Worm (Caenorhabditis elegans) whole organism, L4 larva: Measurements from ENCODE around the gene C28C12.12.

Source experiments
- F26F4.8 ChIP-seq: fragments of 200-800 bp; sonication (Bioruptor generic); conservative IDR thresholded peaks from 2 replicates; pipeline ENCODE4 v1.3.6; 2022; ENCODE audit warnings: missing genetic modification characterization, missing compliant biosample characterization
- F44E2.7 ChIP-seq: fragments of 200-800 bp; sonication (Bioruptor generic); IDR thresholded peaks from 2 replicates; pipeline ENCODE4 v2.1.2; 2022; ENCODE audit warnings: missing genetic modification characterization, missing compliant biosample characterization
- F49E8.2 ChIP-seq: sonication (generic microtip); optimal IDR thresholded peaks from 2 replicates; lab custom pipeline; 2016; ENCODE audit warnings: missing compliant biosample characterization, mild to moderate bottlenecking, missing genetic modification characterization, borderline replicate concordance
- T20F7.1 ChIP-seq: fragments of 200-800 bp; sonication (Bioruptor generic); optimal IDR thresholded peaks from 2 replicates; lab custom pipeline; 2018; ENCODE audit warnings: mild to moderate bottlenecking, missing genetic modification characterization, missing compliant biosample characterization
- Y75B8A.6 ChIP-seq: fragments of 200-800 bp; sonication (Bioruptor generic); IDR thresholded peaks from 2 replicates; pipeline ENCODE4 v1.3.6; 2022; ENCODE audit warnings: missing genetic modification reagents, missing genetic modification characterization, missing compliant biosample characterization
- aha-1 ChIP-seq: fragments of 150-350 bp; peaks from one replicate; lab custom pipeline; 2014; ENCODE audit warnings: missing biosample characterization, missing genetic modification characterization
- aly-2 ChIP-seq: sonication (generic microtip); optimal IDR thresholded peaks from 2 replicates; lab custom pipeline; 2018; ENCODE audit warnings: missing biosample characterization, missing genetic modification characterization
- arid-1 ChIP-seq: fragments of 200-800 bp; sonication (Bioruptor generic); conservative IDR thresholded peaks from 2 replicates; pipeline ENCODE4 v1.3.6; 2022; ENCODE audit warnings: missing genetic modification reagents, missing genetic modification characterization, missing compliant biosample characterization
- ceh-62 ChIP-seq: sonication (generic microtip); optimal IDR thresholded peaks from 2 replicates; lab custom pipeline; 2017; ENCODE audit warnings: missing biosample characterization, missing genetic modification characterization
- cey-2 ChIP-seq: sonication (generic microtip); optimal IDR thresholded peaks from 3 replicates; lab custom pipeline; 2017; ENCODE audit warnings: missing genetic modification characterization, mild to moderate bottlenecking, missing compliant biosample characterization, antibody characterized with exemption, borderline replicate concordance; ENCODE audit not compliant: insufficient read depth
- ctbp-1 ChIP-seq: fragments of 200-800 bp; sonication (Bioruptor generic); IDR thresholded peaks from 2 replicates; pipeline ENCODE4 v1.3.6; 2022; ENCODE audit warnings: missing genetic modification reagents, missing genetic modification characterization, missing compliant biosample characterization
- daf-8 ChIP-seq: fragments of 200-800 bp; sonication (Bioruptor generic); IDR thresholded peaks from 2 replicates; pipeline ENCODE4 v1.3.6; 2022; ENCODE audit warnings: missing genetic modification characterization, missing compliant biosample characterization
- dmd-6 ChIP-seq: fragments of 200-800 bp; sonication (Bioruptor generic); IDR thresholded peaks from 2 replicates; pipeline ENCODE4 v1.3.6; 2022; ENCODE audit warnings: missing genetic modification reagents, missing genetic modification characterization, missing compliant biosample characterization
- duxl-1 ChIP-seq: sonication (generic microtip); optimal IDR thresholded peaks from 2 replicates; lab custom pipeline; 2016; ENCODE audit warnings: mild to moderate bottlenecking, missing genetic modification characterization, moderate library complexity, missing compliant biosample characterization; ENCODE audit not compliant: poor library complexity
- dve-1 ChIP-seq: sonication (generic microtip); optimal IDR thresholded peaks from 2 replicates; lab custom pipeline; 2017; ENCODE audit warnings: antibody characterized with exemption, mild to moderate bottlenecking, missing genetic modification characterization, missing compliant biosample characterization; ENCODE audit not compliant: insufficient read depth
- egl-43 ChIP-seq: fragments of 200-800 bp; sonication (Bioruptor generic); IDR thresholded peaks from 2 replicates; pipeline ENCODE4 v1.3.6; 2022; ENCODE audit warnings: missing genetic modification reagents, missing genetic modification characterization, missing compliant biosample characterization
- fos-1 ChIP-seq: fragments of 150-350 bp; optimal IDR thresholded peaks from 2 replicates; lab custom pipeline; 2014; ENCODE audit warnings: missing biosample characterization, missing genetic modification characterization
- gei-8 ChIP-seq: fragments of 200-800 bp; sonication (Bioruptor generic); optimal IDR thresholded peaks from 2 replicates; lab custom pipeline; 2018; ENCODE audit warnings: mild to moderate bottlenecking, missing genetic modification characterization, missing compliant biosample characterization
- hif-1 ChIP-seq, 2 experiments: sonication (generic microtip); optimal IDR thresholded peaks; 2 replicates each; lab custom pipeline; 2016 to 2017; ENCODE audit warnings: missing compliant biosample characterization in 2 of 2, missing genetic modification characterization in 2 of 2, missing genetic modification reagents in 2 of 2, missing genotype in 2 of 2, mild to moderate bottlenecking in 1 of 2
- hlh-30 ChIP-seq: sonication (generic microtip); optimal IDR thresholded peaks from 2 replicates; lab custom pipeline; 2017; ENCODE audit warnings: antibody characterized with exemption, mild to moderate bottlenecking, missing genetic modification characterization, missing compliant biosample characterization; ENCODE audit not compliant: insufficient read depth
- hmg-1.1 ChIP-seq: fragments of 200-800 bp; sonication (Bioruptor generic); IDR thresholded peaks from 2 replicates; pipeline ENCODE4 v1.3.6; 2022; ENCODE audit warnings: missing genetic modification reagents, missing genetic modification characterization, missing compliant biosample characterization
- lim-7 ChIP-seq: fragments of 200-800 bp; sonication (Bioruptor generic); IDR thresholded peaks from 2 replicates; pipeline ENCODE4 v1.3.6; 2022; ENCODE audit warnings: missing genetic modification characterization, missing compliant biosample characterization
- lin-15B ChIP-seq: fragments of 150-350 bp; sonication (generic microtip); optimal IDR thresholded peaks from 3 replicates; lab custom pipeline; 2014; ENCODE audit warnings: missing biosample characterization, missing genetic modification characterization
- lin-29 ChIP-seq: fragments of 200-800 bp; sonication (Bioruptor generic); IDR thresholded peaks from 2 replicates; pipeline ENCODE4 v1.3.6; 2022; ENCODE audit warnings: missing genetic modification reagents, missing genetic modification characterization, missing compliant biosample characterization
- lin-38 ChIP-seq: fragments of 200-800 bp; sonication (Bioruptor generic); IDR thresholded peaks from 2 replicates; pipeline ENCODE4 v1.3.6; 2022; ENCODE audit warnings: missing genetic modification reagents, missing genetic modification characterization, missing compliant biosample characterization
- lir-3 ChIP-seq: sonication (generic microtip); optimal IDR thresholded peaks from 2 replicates; lab custom pipeline; 2016; ENCODE audit warnings: mild to moderate bottlenecking, missing genetic modification characterization, missing compliant biosample characterization
- madf-9 ChIP-seq: fragments of 200-800 bp; sonication (Bioruptor generic); conservative IDR thresholded peaks from 2 replicates; pipeline ENCODE4 v1.3.6; 2022; ENCODE audit warnings: missing genetic modification reagents, missing genetic modification characterization, missing compliant biosample characterization
- mdt-29 ChIP-seq: fragments of 200-800 bp; sonication (Bioruptor generic); IDR thresholded peaks from 2 replicates; pipeline ENCODE4 v1.3.6; 2022; ENCODE audit warnings: missing genetic modification reagents, missing genetic modification characterization, missing compliant biosample characterization
- mxl-2 ChIP-seq: fragments of 200-800 bp; sonication (Bioruptor generic); conservative IDR thresholded peaks from 2 replicates; pipeline ENCODE4 v1.3.6; 2022; ENCODE audit warnings: missing genetic modification reagents, missing genetic modification characterization, missing compliant biosample characterization
- nhr-42 ChIP-seq: fragments of 200-800 bp; sonication (Bioruptor generic); IDR thresholded peaks from 2 replicates; pipeline ENCODE4 v1.3.6; 2022; ENCODE audit warnings: missing genetic modification characterization, missing compliant biosample characterization
- nhr-6 ChIP-seq: fragments of 150-350 bp; optimal IDR thresholded peaks from 2 replicates; lab custom pipeline; 2014; ENCODE audit warnings: missing biosample characterization, missing genetic modification characterization
- pha-4 ChIP-seq, 2 experiments: fragments of 150-350 bp in 1 of 2; fragments of 200-800 bp in 1 of 2; sonication (Bioruptor generic) in 1 of 2; IDR thresholded peaks in 1 of 2; optimal IDR thresholded peaks in 1 of 2; 2 replicates each; pipeline versions ENCODE4 v1.3.6 to Lab custom; 2014 to 2022; ENCODE audit warnings: missing genetic modification characterization in 2 of 2, missing genetic modification reagents in 2 of 2, missing biosample characterization in 1 of 2, missing compliant biosample characterization in 1 of 2
- rbr-2 ChIP-seq: sonication (generic microtip); optimal IDR thresholded peaks from 2 replicates; lab custom pipeline; 2016; ENCODE audit warnings: missing genotype, missing genetic modification characterization, missing compliant biosample characterization
- sdz-12 ChIP-seq: fragments of 200-800 bp; sonication (Bioruptor generic); optimal IDR thresholded peaks from 2 replicates; lab custom pipeline; 2018; ENCODE audit warnings: mild to moderate bottlenecking, missing genetic modification characterization, missing compliant biosample characterization
- set-16 ChIP-seq: fragments of 200-800 bp; sonication (Bioruptor generic); IDR thresholded peaks from 2 replicates; pipeline ENCODE4 v1.3.6; 2022; ENCODE audit warnings: missing genetic modification reagents, missing genetic modification characterization, missing compliant biosample characterization
- skn-1 ChIP-seq: fragments of 150-350 bp; optimal IDR thresholded peaks from 2 replicates; lab custom pipeline; 2014; ENCODE audit warnings: missing biosample characterization, missing genetic modification characterization
- snpc-1.2 ChIP-seq: fragments of 200-800 bp; sonication (Bioruptor generic); IDR thresholded peaks from 2 replicates; pipeline ENCODE4 v1.3.6; 2022; ENCODE audit warnings: missing genetic modification reagents, missing genetic modification characterization, missing compliant biosample characterization
- spr-3 ChIP-seq: fragments of 200-800 bp; sonication (Bioruptor generic); optimal IDR thresholded peaks from 2 replicates; lab custom pipeline; 2018; ENCODE audit warnings: mild to moderate bottlenecking, missing genetic modification characterization, missing compliant biosample characterization
- tag-97 ChIP-seq: fragments of 200-800 bp; sonication (Bioruptor generic); IDR thresholded peaks from 2 replicates; pipeline ENCODE4 v1.3.6; 2022; ENCODE audit warnings: missing genetic modification characterization, missing compliant biosample characterization
- unc-130 ChIP-seq: sonication (generic microtip); optimal IDR thresholded peaks from 2 replicates; lab custom pipeline; 2016; ENCODE audit warnings: missing genetic modification reagents, missing genetic modification characterization, missing compliant biosample characterization
- unc-62 ChIP-seq, 3 experiments: fragments of 150-350 bp in 1 of 3; sonication (generic microtip); optimal IDR thresholded peaks in 2 of 3; peaks in 1 of 3; 1 replicate in 1 of 3; 2 replicates in 2 of 3; lab custom pipeline; 2014 to 2017; ENCODE audit warnings: missing biosample characterization in 3 of 3, missing genetic modification characterization in 3 of 3, missing genetic modification reagents in 3 of 3, missing genotype in 1 of 3
- vab-7 ChIP-seq: fragments of 200-800 bp; sonication (Bioruptor generic); IDR thresholded peaks from 2 replicates; pipeline ENCODE4 v1.3.6; 2022; ENCODE audit warnings: missing genetic modification reagents, missing genetic modification characterization, missing compliant biosample characterization
- zag-1 ChIP-seq: fragments of 150-350 bp; optimal IDR thresholded peaks from 2 replicates; lab custom pipeline; 2014; ENCODE audit warnings: missing biosample characterization, missing genetic modification characterization
- zip-11 ChIP-seq: fragments of 200-800 bp; sonication (Bioruptor generic); IDR thresholded peaks from 2 replicates; pipeline ENCODE4 v1.3.6; 2022; ENCODE audit warnings: missing genetic modification characterization, missing compliant biosample characterization
- zip-2 ChIP-seq: fragments of 150-350 bp; optimal IDR thresholded peaks from 2 replicates; lab custom pipeline; 2014; ENCODE audit warnings: missing biosample characterization, missing genetic modification characterization

The C28C12.12 gene

ce11 chrIV:8488043-8488442 lies 8.1 kb downstream of the C28C12.12 start:
- TF ChIP-seq mdt-29 (GFP tag; lab: Robert Waterston, UW) (no peak), aha-1 (peak; percentile 92)

- TF ChIP-seq skn-1 (tag; lab: Kevin White, UChicago) (no peak), aha-1 (peak; percentile 54), unc-130 (no peak), F49E8.2 (tag; lab: Kevin White, UChicago) (no peak), lim-7 (GFP tag; lab: Robert Waterston, UW) (no peak)
Observed at ce11 chrIV:8487183-8487582, 9.0 kb downstream of the C28C12.12 start, which contains the start of gene srlf-3. TSS of gene srlf-3 (plus strand) at chrIV:8487483.

ce11 chrIV:8481308-8481707 lies 14.9 kb downstream of the C28C12.12 start, which contains the start of gene spp-8:
TSS of gene spp-8 (plus strand) at chrIV:8481664.
- TF ChIP-seq nhr-42 (GFP tag; lab: Robert Waterston, UW): no peak
- no peak for TF ChIP-seq zip-2
- TF ChIP-seq madf-9 (GFP tag; lab: Robert Waterston, UW): no peak
- TF ChIP-seq lin-29 (GFP tag; lab: Robert Waterston, UW): no peak
- TF ChIP-seq sdz-12: no peak
- TF ChIP-seq mxl-2 (GFP tag; lab: Robert Waterston, UW): no peak
- no peak for TF ChIP-seq mdt-29 (GFP tag; lab: Robert Waterston, UW)
- TF ChIP-seq daf-8 (GFP tag; lab: Robert Waterston, UW): no peak
- no peak for TF ChIP-seq set-16 (GFP tag; lab: Robert Waterston, UW)
- TF ChIP-seq hif-1 (tag; optimal IDR thresholded peaks at IDR 0.05; lab: Kevin White, UChicago): no peak
- no peak for TF ChIP-seq rbr-2 (tag; lab: Kevin White, UChicago)
- no peak for TF ChIP-seq unc-62 (GFP tag; optimal IDR thresholded peaks at IDR 0.05 in 1 of 2; lab: Kevin White, UChicago)
- no peak for TF ChIP-seq unc-62 (tag; optimal IDR thresholded peaks at IDR 0.05; lab: Kevin White, UChicago)
- no peak for TF ChIP-seq F26F4.8 (GFP tag; lab: Robert Waterston, UW)
- no peak for TF ChIP-seq nhr-6
- peak; percentile 45; the same call in 1 of the 2 replicates for TF ChIP-seq pha-4 (GFP tag; IDR thresholded peaks at IDR 0.05; lab: Robert Waterston, UW)
- no peak for TF ChIP-seq pha-4 (tag; optimal IDR thresholded peaks at IDR 0.05; lab: Kevin White, UChicago)
- TF ChIP-seq dve-1: peak; percentile 80
- TF ChIP-seq lin-15B: no peak
- TF ChIP-seq unc-130: no peak
- peak; percentile 94 for TF ChIP-seq dmd-6 (GFP tag; lab: Robert Waterston, UW)
- no peak for TF ChIP-seq skn-1 (tag; lab: Kevin White, UChicago)
- TF ChIP-seq aly-2 (tag; lab: Kevin White, UChicago): no peak
- TF ChIP-seq fos-1 (tag; lab: Kevin White, UChicago): no peak
- TF ChIP-seq ceh-62 (tag; lab: Kevin White, UChicago): no peak
- no peak for TF ChIP-seq ctbp-1 (GFP tag; lab: Robert Waterston, UW)
- TF ChIP-seq hmg-1.1 (GFP tag; lab: Robert Waterston, UW): no peak
- TF ChIP-seq hlh-30 (tag; lab: Kevin White, UChicago): peak; percentile 67
- no peak for TF ChIP-seq F44E2.7
- no peak for TF ChIP-seq duxl-1
- no peak for TF ChIP-seq F49E8.2 (tag; lab: Kevin White, UChicago)
- TF ChIP-seq snpc-1.2: no peak
- TF ChIP-seq lir-3 (tag; lab: Kevin White, UChicago): no peak
- TF ChIP-seq egl-43 (GFP tag; lab: Robert Waterston, UW): no peak
- no peak for TF ChIP-seq T20F7.1 (GFP tag; lab: Kevin White, UChicago)
- TF ChIP-seq tag-97: no peak
- TF ChIP-seq vab-7: no peak
- TF ChIP-seq gei-8 (GFP tag; lab: Kevin White, UChicago): no peak
- TF ChIP-seq zip-11 (GFP tag; lab: Robert Waterston, UW): no peak
- no peak for TF ChIP-seq spr-3 (GFP tag; lab: Kevin White, UChicago)
- no peak for TF ChIP-seq cey-2 (tag; lab: Kevin White, UChicago)
- no peak for TF ChIP-seq Y75B8A.6 (GFP tag; lab: Robert Waterston, UW)
- no peak for TF ChIP-seq zag-1 (tag; lab: Kevin White, UChicago)
- no peak for TF ChIP-seq arid-1
- TF ChIP-seq lim-7 (GFP tag; lab: Robert Waterston, UW): no peak
- no peak for TF ChIP-seq lin-38 (GFP tag; lab: Robert Waterston, UW)
